Worm (Caenorhabditis elegans) whole organism, L4/young adult: ENCODE measurements around the gene ZK546.5.

Source experiments
- dao-5 ChIP-seq: sonication (generic microtip); optimal IDR thresholded peaks from 2 replicates; lab custom pipeline; 2016; ENCODE audit warnings: missing genotype, missing genetic modification characterization, moderate library complexity, missing compliant biosample characterization
- him-1 ChIP-seq: sonication (generic microtip); optimal IDR thresholded peaks from 2 replicates; lab custom pipeline; 2016; ENCODE audit warnings: missing genotype, missing genetic modification reagents, missing genetic modification characterization, missing compliant biosample characterization

DNA sequence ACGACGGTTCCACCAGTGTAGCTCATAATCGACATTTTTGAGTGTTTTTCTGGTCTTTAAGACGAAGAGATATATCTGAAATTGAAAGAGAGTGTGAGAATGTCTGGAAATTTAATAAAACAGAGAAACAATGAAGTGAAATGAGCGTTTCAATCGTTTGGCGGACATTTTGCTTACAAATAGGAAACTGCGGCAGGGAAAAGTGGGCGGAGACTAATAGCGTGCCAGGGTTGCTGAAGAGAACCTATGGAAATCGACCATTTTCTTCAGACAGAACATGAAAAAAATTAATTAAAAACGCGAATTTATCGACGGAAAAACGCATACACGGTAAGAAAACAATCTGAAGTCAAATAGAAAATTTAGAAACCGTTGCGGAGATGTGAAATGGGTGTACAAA, 19.7 kb downstream of the ZK546.5 start, which contains the start of gene pbs-3:
- TF ChIP-seq dao-5 (tag; lab: Kevin White, UChicago) (no peak), him-1 (tag; lab: Kevin White, UChicago) (no peak)
